Worm (Caenorhabditis elegans): Measurements from ENCODE around the gene asns-1.
A peak's percentile ranks its signal among the peaks of the same experiment; 100 is the strongest.

The asns-1 gene

ce11 chrV:8552460-8552859 is 6.5 kb downstream of the asns-1 start, which contains the start of gene acr-15:
Gene acr-15 (plus strand): TSS chrV:8552695.
- TF ChIP-seq egl-5 (tag; optimal IDR thresholded peaks at IDR 0.05): peak; percentile 97
- TF ChIP-seq nhr-28 (tag; optimal IDR thresholded peaks at IDR 0.05): no peak

DNA sequence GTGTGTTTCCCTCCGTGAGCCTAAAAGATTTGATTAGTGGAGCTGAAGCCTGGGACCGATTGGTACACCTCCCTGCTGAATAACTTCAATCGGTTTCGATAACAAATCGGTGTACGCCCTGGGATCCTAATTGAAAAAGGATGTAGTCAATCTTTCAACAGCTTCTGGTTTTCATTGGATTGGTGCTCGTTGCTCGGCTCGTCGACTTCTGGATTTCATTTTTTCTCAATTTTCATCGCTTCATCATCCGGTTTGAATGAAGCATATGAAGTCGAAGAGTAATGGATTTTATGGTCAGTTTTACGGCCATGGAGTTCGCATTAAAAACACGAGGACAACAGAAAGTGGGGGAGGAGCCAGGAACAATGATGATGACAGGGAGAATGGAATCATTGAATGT is 10.0 kb downstream of the asns-1 start:
- TF ChIP-seq jun-1 (tag; optimal IDR thresholded peaks at IDR 0.05) (no peak), ama-1 (optimal IDR thresholded peaks at IDR 0.05) (no peak), ZK546.5 (tag; optimal IDR thresholded peaks at IDR 0.05) (no peak), ztf-11 (tag; optimal IDR thresholded peaks at IDR 0.05) (no peak), ceh-82 (tag; optimal IDR thresholded peaks at IDR 0.05) (no peak)

- TF ChIP-seq zag-1 (tag; optimal IDR thresholded peaks at IDR 0.05) (no peak), lin-39 (tag; optimal IDR thresholded peaks at IDR 0.05) (no peak), pha-4 (tag; optimal IDR thresholded peaks at IDR 0.05) (no peak), nhr-43 (tag; optimal IDR thresholded peaks at IDR 0.05; ENCODE audit: poor library complexity, severe bottlenecking) (no peak), R02D3.7 (tag; optimal IDR thresholded peaks at IDR 0.05) (no peak), unc-39 (tag; optimal IDR thresholded peaks at IDR 0.05) (no peak), nhr-67 (tag; optimal IDR thresholded peaks at IDR 0.05) (no peak)
Observed at ce11 chrV:8560916-8561315, 14.9 kb downstream of the asns-1 start, which contains the start of gene acr-16. Gene acr-16 (plus strand): TSS chrV:8561216.

ce11 chrV:8565075-8565474 is 19.1 kb downstream of the asns-1 start, which contains the start of gene F25G6.8:
Gene F25G6.8 (minus strand): TSS chrV:8565175.
- no peak for TF ChIP-seq unc-62 (GFP tag; optimal IDR thresholded peaks at IDR 0.05)
- TF ChIP-seq pha-4 (tag; optimal IDR thresholded peaks at IDR 0.05): no peak
- TF ChIP-seq nhr-23 (tag; optimal IDR thresholded peaks at IDR 0.05): no peak
- no peak for TF ChIP-seq nhr-12 (tag; optimal IDR thresholded peaks at IDR 0.05)
- no peak for TF ChIP-seq nhr-25 (tag; optimal IDR thresholded peaks at IDR 0.05)
- no peak for TF ChIP-seq snpc-4 (tag; optimal IDR thresholded peaks at IDR 0.05)
- no peak for TF ChIP-seq mml-1 (tag; optimal IDR thresholded peaks at IDR 0.05)
- TF ChIP-seq ama-1 (optimal IDR thresholded peaks at IDR 0.05): no peak
- TF ChIP-seq nfya-1 (tag; optimal IDR thresholded peaks at IDR 0.05; ENCODE audit: insufficient read depth): no peak
- TF ChIP-seq mdl-1 (tag; optimal IDR thresholded peaks at IDR 0.05): no peak
- no peak for TF ChIP-seq fkh-10 (GFP tag; optimal IDR thresholded peaks at IDR 0.05)
- no peak for TF ChIP-seq nhr-76 (tag; optimal IDR thresholded peaks at IDR 0.05)
- no peak for TF ChIP-seq ztf-4 (tag; optimal IDR thresholded peaks at IDR 0.05)
- no peak for TF ChIP-seq hmg-11 (tag; optimal IDR thresholded peaks at IDR 0.05)
- no peak for TF ChIP-seq fos-1 (tag; optimal IDR thresholded peaks at IDR 0.05)
- TF ChIP-seq elt-2 (tag; optimal IDR thresholded peaks at IDR 0.05): no peak
- no peak for TF ChIP-seq elt-1 (tag; optimal IDR thresholded peaks at IDR 0.05)
- TF ChIP-seq ztf-11 (tag; optimal IDR thresholded peaks at IDR 0.05): no peak
- TF ChIP-seq lin-39 (tag; optimal IDR thresholded peaks at IDR 0.05): no peak

- TF ChIP-seq pha-4 (tag; optimal IDR thresholded peaks at IDR 0.05): no peak
- TF ChIP-seq R02D3.7 (tag; optimal IDR thresholded peaks at IDR 0.05): no peak
- TF ChIP-seq ama-1 (optimal IDR thresholded peaks at IDR 0.05): no peak
- TF ChIP-seq lin-39 (tag; optimal IDR thresholded peaks at IDR 0.05): no peak
- no peak for TF ChIP-seq ceh-9 (tag; optimal IDR thresholded peaks at IDR 0.05)
- TF ChIP-seq unc-62 (GFP tag; optimal IDR thresholded peaks at IDR 0.05): no peak
- TF ChIP-seq mml-1 (tag; optimal IDR thresholded peaks at IDR 0.05): no peak
- TF ChIP-seq ceh-28 (tag; optimal IDR thresholded peaks at IDR 0.05): no peak
- no peak for TF ChIP-seq mdl-1 (tag; optimal IDR thresholded peaks at IDR 0.05)
- no peak for TF ChIP-seq zag-1 (tag; optimal IDR thresholded peaks at IDR 0.05)
- no peak for TF ChIP-seq elt-3 (tag; optimal IDR thresholded peaks at IDR 0.05)
- TF ChIP-seq fkh-10 (GFP tag; optimal IDR thresholded peaks at IDR 0.05): no peak
- no peak for TF ChIP-seq fos-1 (tag; optimal IDR thresholded peaks at IDR 0.05)
- TF ChIP-seq ZK546.5 (tag; optimal IDR thresholded peaks at IDR 0.05): no peak
- TF ChIP-seq nhr-11 (tag; optimal IDR thresholded peaks at IDR 0.05): no peak
- no peak for TF ChIP-seq nhr-76 (tag; optimal IDR thresholded peaks at IDR 0.05)
- TF ChIP-seq snpc-4 (tag; optimal IDR thresholded peaks at IDR 0.05): no peak
- no peak for TF ChIP-seq fkh-2 (tag; optimal IDR thresholded peaks at IDR 0.05)
- TF ChIP-seq unc-39 (tag; optimal IDR thresholded peaks at IDR 0.05): no peak
- TF ChIP-seq egl-27 (tag; optimal IDR thresholded peaks at IDR 0.05): no peak
Observed at ce11 chrV:8569172-8569571, 23.2 kb downstream of the asns-1 start.

Data from whole organism, L3 larva.